Worm (Caenorhabditis elegans): ENCODE measurements around the gene B0563.6.
A peak's percentile ranks its signal among the peaks of the same experiment; 100 is the strongest.

B0563.6 gene

ce11 chrX:9137402-9137801 is at the start of gene B0563.6:
B0563.6 (plus strand) TSS chrX:9137702.
- no peak for TF ChIP-seq nhr-21 (tag; optimal IDR thresholded peaks at IDR 0.05)

ce11 chrX:9088620-9089019 is 48.9 kb upstream of the B0563.6 start:
- TF ChIP-seq F13H6.1 (tag; optimal IDR thresholded peaks at IDR 0.05), result no peak
- TF ChIP-seq ceh-16 (tag; optimal IDR thresholded peaks at IDR 0.05), result peak; percentile 14

ce11 chrX:9089536-9089935 is 48.0 kb upstream of the B0563.6 start:
- TF ChIP-seq nhr-129 (tag; optimal IDR thresholded peaks at IDR 0.05) (no peak), sma-9 (GFP tag; optimal IDR thresholded peaks at IDR 0.05) (no peak), sma-9 (tag; optimal IDR thresholded peaks at IDR 0.05) (no peak), lin-39 (tag; optimal IDR thresholded peaks at IDR 0.05) (no peak), mdl-1 (tag; optimal IDR thresholded peaks at IDR 0.05) (no peak)

ce11 chrX:9091380-9091779 is 46.1 kb upstream of the B0563.6 start:
- TF ChIP-seq gmeb-1 (tag; optimal IDR thresholded peaks at IDR 0.05) (peak; percentile 36), snpc-4 (tag; optimal IDR thresholded peaks at IDR 0.05) (no peak), nhr-23 (tag; optimal IDR thresholded peaks at IDR 0.05) (no peak), nhr-25 (tag; optimal IDR thresholded peaks at IDR 0.05) (peak; percentile 15), sma-9 (GFP tag; optimal IDR thresholded peaks at IDR 0.05) (peak; percentile 60), sma-9 (tag; optimal IDR thresholded peaks at IDR 0.05) (no peak), lsy-2 (tag; optimal IDR thresholded peaks at IDR 0.05) (peak; percentile 23 to 30), unc-55 (GFP tag; optimal IDR thresholded peaks at IDR 0.05) (peak; percentile 54), peb-1 (tag; optimal IDR thresholded peaks at IDR 0.05) (no peak), C34F6.9 (tag; optimal IDR thresholded peaks at IDR 0.05) (peak; percentile 5), sem-4 (tag; optimal IDR thresholded peaks at IDR 0.05) (peak; percentile 25), fos-1 (tag; optimal IDR thresholded peaks at IDR 0.05) (peak; percentile 42), nhr-10 (tag; optimal IDR thresholded peaks at IDR 0.05) (no peak), lin-39 (tag; optimal IDR thresholded peaks at IDR 0.05) (no peak), lin-11 (tag; optimal IDR thresholded peaks at IDR 0.05) (no peak), R02D3.7 (tag; optimal IDR thresholded peaks at IDR 0.05) (no peak), Y55F3AM.14 (GFP tag; optimal IDR thresholded peaks at IDR 0.05) (peak; percentile 66), ztf-1 (GFP tag; conservative IDR thresholded peaks at IDR 0.05) (no peak), ztf-4 (tag; optimal IDR thresholded peaks at IDR 0.05) (peak; percentile 20), lin-13 (GFP tag; optimal IDR thresholded peaks at IDR 0.05) (peak; percentile 74), mab-5 (tag; optimal IDR thresholded peaks at IDR 0.05) (peak; percentile 9), egl-27 (tag; optimal IDR thresholded peaks at IDR 0.05) (peak; percentile 25), F13H6.1 (tag; optimal IDR thresholded peaks at IDR 0.05) (peak; percentile 40), crh-2 (tag; optimal IDR thresholded peaks at IDR 0.05) (peak; percentile 62), nhr-129 (tag; optimal IDR thresholded peaks at IDR 0.05) (peak; percentile 77), nhr-11 (tag; optimal IDR thresholded peaks at IDR 0.05) (peak; percentile 13), nhr-6 (tag; optimal IDR thresholded peaks at IDR 0.05) (peak; percentile 63), nhr-21 (tag; optimal IDR thresholded peaks at IDR 0.05) (peak; percentile 49), blmp-1 (tag; optimal IDR thresholded peaks at IDR 0.05; ENCODE audit: insufficient read depth) (no peak)

ce11 chrX:9091873-9092272 is 45.6 kb upstream of the B0563.6 start:
- TF ChIP-seq zag-1 (tag; optimal IDR thresholded peaks at IDR 0.05), result no peak
- TF ChIP-seq ama-1 (optimal IDR thresholded peaks at IDR 0.05), result no peak
- TF ChIP-seq unc-62 (GFP tag; optimal IDR thresholded peaks at IDR 0.05), result no peak
- no peak for TF ChIP-seq snpc-4 (tag; optimal IDR thresholded peaks at IDR 0.05)
- no peak for TF ChIP-seq ztf-1 (GFP tag; conservative IDR thresholded peaks at IDR 0.05)
- TF ChIP-seq ztf-11 (tag; optimal IDR thresholded peaks at IDR 0.05), result no peak
- no peak for TF ChIP-seq R02D3.7 (tag; optimal IDR thresholded peaks at IDR 0.05)
- no peak for TF ChIP-seq skn-1 (tag; optimal IDR thresholded peaks at IDR 0.05)
- TF ChIP-seq nhr-12 (tag; optimal IDR thresholded peaks at IDR 0.05), result no peak
- TF ChIP-seq dmd-4 (tag; optimal IDR thresholded peaks at IDR 0.05), result no peak
- TF ChIP-seq ZK546.5 (tag; optimal IDR thresholded peaks at IDR 0.05), result no peak
- TF ChIP-seq blmp-1 (tag; optimal IDR thresholded peaks at IDR 0.05; ENCODE audit: insufficient read depth), result no peak
- TF ChIP-seq sma-9 (GFP tag; optimal IDR thresholded peaks at IDR 0.05), result no peak
- no peak for TF ChIP-seq sma-9 (tag; optimal IDR thresholded peaks at IDR 0.05)
- TF ChIP-seq crh-2 (tag; optimal IDR thresholded peaks at IDR 0.05), result no peak
- no peak for TF ChIP-seq ztf-4 (tag; optimal IDR thresholded peaks at IDR 0.05)
- no peak for TF ChIP-seq F13H6.1 (tag; optimal IDR thresholded peaks at IDR 0.05)
- no peak for TF ChIP-seq alr-1 (tag; optimal IDR thresholded peaks at IDR 0.05)
- TF ChIP-seq mab-5 (tag; optimal IDR thresholded peaks at IDR 0.05), result no peak
- no peak for TF ChIP-seq unc-39 (tag; optimal IDR thresholded peaks at IDR 0.05)
- TF ChIP-seq lin-13 (GFP tag; optimal IDR thresholded peaks at IDR 0.05), result no peak

All from whole organism, L2 larva.